Worm (Caenorhabditis elegans) whole organism, late embryonic: ENCODE results near the gene egl-27.

Experiments used
- C08G9.2 ChIP-seq: sonication (generic microtip); optimal IDR thresholded peaks from 2 replicates; lab custom pipeline; 2016; ENCODE audit warnings: mild to moderate bottlenecking, missing genetic modification characterization, moderate library complexity, missing compliant biosample characterization
- C38D4.7 ChIP-seq: fragments of 200-800 bp; sonication (Bioruptor generic); optimal IDR thresholded peaks from 2 replicates; lab custom pipeline; 2018; ENCODE audit warnings: mild to moderate bottlenecking, missing genetic modification characterization, moderate library complexity, missing compliant biosample characterization
- F13H6.1 ChIP-seq: sonication (generic microtip); optimal IDR thresholded peaks from 2 replicates; lab custom pipeline; 2016; ENCODE audit warnings: missing genetic modification characterization, missing compliant biosample characterization
- K02D7.2 ChIP-seq: sonication (generic microtip); optimal IDR thresholded peaks from 2 replicates; lab custom pipeline; 2017; ENCODE audit warnings: mild to moderate bottlenecking, missing genetic modification characterization, missing compliant biosample characterization
- K09A11.1 ChIP-seq: sonication (generic microtip); optimal IDR thresholded peaks from 2 replicates; lab custom pipeline; 2017; ENCODE audit warnings: antibody characterized with exemption, mild to moderate bottlenecking, missing genetic modification characterization, missing compliant biosample characterization; ENCODE audit not compliant: insufficient read depth
- T23F11.4 ChIP-seq: fragments of 200-800 bp; sonication (Bioruptor generic); optimal IDR thresholded peaks from 2 replicates; lab custom pipeline; 2018; ENCODE audit warnings: mild to moderate bottlenecking, missing genetic modification characterization, missing compliant biosample characterization
- ceh-14 ChIP-seq: sonication (generic microtip); optimal IDR thresholded peaks from 2 replicates; lab custom pipeline; 2016; ENCODE audit warnings: missing genotype, missing genetic modification characterization, missing compliant biosample characterization
- ceh-18 ChIP-seq: sonication (generic microtip); optimal IDR thresholded peaks from 2 replicates; lab custom pipeline; 2016; ENCODE audit warnings: missing genetic modification characterization, missing compliant biosample characterization
- ceh-19 ChIP-seq: fragments of 200-800 bp; sonication (Bioruptor generic); optimal IDR thresholded peaks from 2 replicates; lab custom pipeline; 2018; ENCODE audit warnings: mild to moderate bottlenecking, missing genetic modification characterization, missing compliant biosample characterization
- ceh-2 ChIP-seq: sonication (generic microtip); optimal IDR thresholded peaks from 2 replicates; lab custom pipeline; 2016; ENCODE audit warnings: missing genotype, missing genetic modification characterization, missing compliant biosample characterization
- ceh-22 ChIP-seq: sonication (generic microtip); optimal IDR thresholded peaks from 2 replicates; lab custom pipeline; 2017; ENCODE audit warnings: missing biosample characterization, missing genetic modification characterization
- ceh-24 ChIP-seq: sonication (generic microtip); optimal IDR thresholded peaks from 2 replicates; lab custom pipeline; 2016; ENCODE audit warnings: mild to moderate bottlenecking, missing genetic modification characterization, missing compliant biosample characterization
- ceh-30 ChIP-seq: fragments of 150-350 bp; optimal IDR thresholded peaks from 2 replicates; lab custom pipeline; 2014; ENCODE audit warnings: missing biosample characterization, missing genetic modification characterization
- ceh-31 ChIP-seq: sonication (generic microtip); optimal IDR thresholded peaks from 2 replicates; lab custom pipeline; 2016; ENCODE audit warnings: missing genetic modification characterization, missing compliant biosample characterization
- ceh-34 ChIP-seq: sonication (generic microtip); optimal IDR thresholded peaks from 2 replicates; lab custom pipeline; 2016; ENCODE audit warnings: mild to moderate bottlenecking, missing genetic modification characterization, missing compliant biosample characterization
- ceh-45 ChIP-seq: fragments of 200-800 bp; sonication (Bioruptor generic); IDR thresholded peaks from 2 replicates; pipeline ENCODE4 v1.3.6; 2022; ENCODE audit warnings: missing genetic modification reagents, missing genetic modification characterization, missing compliant biosample characterization
- ceh-48 ChIP-seq: sonication (generic microtip); optimal IDR thresholded peaks from 2 replicates; lab custom pipeline; 2016; ENCODE audit warnings: missing genetic modification characterization, inconsistent platforms, missing compliant biosample characterization
- dmd-4 ChIP-seq: sonication (generic microtip); optimal IDR thresholded peaks from 2 replicates; lab custom pipeline; 2016; ENCODE audit warnings: borderline replicate concordance, missing genetic modification characterization, missing compliant biosample characterization
- dve-1 ChIP-seq: sonication (generic microtip); optimal IDR thresholded peaks from 2 replicates; lab custom pipeline; 2017; ENCODE audit warnings: antibody characterized with exemption, mild to moderate bottlenecking, missing genetic modification characterization, missing compliant biosample characterization
- elt-2 ChIP-seq: sonication (generic microtip); optimal IDR thresholded peaks from 2 replicates; lab custom pipeline; 2016; ENCODE audit warnings: missing genetic modification reagents, missing genetic modification characterization, missing compliant biosample characterization
- ets-4 ChIP-seq: sonication (generic microtip); optimal IDR thresholded peaks from 2 replicates; lab custom pipeline; 2016; ENCODE audit warnings: missing genetic modification characterization, missing compliant biosample characterization
- eyg-1 ChIP-seq: sonication (generic microtip); optimal IDR thresholded peaks from 2 replicates; lab custom pipeline; 2016; ENCODE audit warnings: missing genotype, missing genetic modification characterization, missing compliant biosample characterization
- fax-1 ChIP-seq: sonication (generic microtip); optimal IDR thresholded peaks from 2 replicates; lab custom pipeline; 2016; ENCODE audit warnings: missing genotype, missing genetic modification characterization, missing compliant biosample characterization
- fkh-6 ChIP-seq: sonication (generic microtip); optimal IDR thresholded peaks from 2 replicates; lab custom pipeline; 2016; ENCODE audit warnings: missing genetic modification characterization, missing compliant biosample characterization
- hlh-13 ChIP-seq: fragments of 200-800 bp; sonication (Bioruptor generic); optimal IDR thresholded peaks from 2 replicates; lab custom pipeline; 2018; ENCODE audit warnings: mild to moderate bottlenecking, missing genetic modification characterization, missing compliant biosample characterization
- hlh-15 ChIP-seq: sonication (generic microtip); optimal IDR thresholded peaks from 2 replicates; lab custom pipeline; 2016; ENCODE audit warnings: missing genetic modification characterization, missing compliant biosample characterization
- hlh-6 ChIP-seq: sonication (generic microtip); optimal IDR thresholded peaks from 2 replicates; lab custom pipeline; 2016; ENCODE audit warnings: missing genotype, missing genetic modification characterization, missing compliant biosample characterization
- hlh-8 ChIP-seq: sonication (generic microtip); optimal IDR thresholded peaks from 2 replicates; lab custom pipeline; 2016; ENCODE audit warnings: missing genotype, missing genetic modification characterization, missing compliant biosample characterization
- lim-6 ChIP-seq: sonication (generic microtip); optimal IDR thresholded peaks from 2 replicates; lab custom pipeline; 2016; ENCODE audit warnings: missing genetic modification characterization, missing compliant biosample characterization
- lin-11 ChIP-seq: fragments of 200-800 bp; sonication (Bioruptor generic); optimal IDR thresholded peaks from 2 replicates; lab custom pipeline; 2018; ENCODE audit warnings: mild to moderate bottlenecking, missing genetic modification characterization, missing compliant biosample characterization
- madf-2 ChIP-seq: sonication (generic microtip); optimal IDR thresholded peaks from 2 replicates; lab custom pipeline; 2017; ENCODE audit warnings: missing genetic modification characterization, missing compliant biosample characterization
- mec-3 ChIP-seq: sonication (generic microtip); optimal IDR thresholded peaks from 2 replicates; lab custom pipeline; 2016; ENCODE audit warnings: borderline replicate concordance, missing genetic modification characterization, missing compliant biosample characterization
- nfya-1 ChIP-seq: sonication (generic microtip); optimal IDR thresholded peaks from 2 replicates; lab custom pipeline; 2017; ENCODE audit warnings: missing genetic modification characterization, mild to moderate bottlenecking, missing compliant biosample characterization, antibody characterized with exemption, moderate library complexity
- nhr-232 ChIP-seq: sonication (generic microtip); optimal IDR thresholded peaks from 2 replicates; lab custom pipeline; 2016; ENCODE audit warnings: missing genetic modification characterization, missing compliant biosample characterization
- odd-2 ChIP-seq: sonication (generic microtip); optimal IDR thresholded peaks from 2 replicates; lab custom pipeline; 2017; ENCODE audit warnings: antibody characterized with exemption, mild to moderate bottlenecking, missing genetic modification characterization, missing compliant biosample characterization
- pat-9 ChIP-seq: fragments of 200-800 bp; sonication (Bioruptor generic); optimal IDR thresholded peaks from 2 replicates; lab custom pipeline; 2018; ENCODE audit warnings: mild to moderate bottlenecking, missing genetic modification characterization, moderate library complexity, missing compliant biosample characterization
- pax-1 ChIP-seq: fragments of 150-350 bp; optimal IDR thresholded peaks from 2 replicates; lab custom pipeline; 2014; ENCODE audit warnings: missing biosample characterization, missing genetic modification characterization
- pha-2 ChIP-seq: sonication (generic microtip); optimal IDR thresholded peaks from 2 replicates; lab custom pipeline; 2017; ENCODE audit warnings: mild to moderate bottlenecking, missing genetic modification characterization, missing compliant biosample characterization
- pqm-1 ChIP-seq: sonication (generic microtip); optimal IDR thresholded peaks from 2 replicates; lab custom pipeline; 2016; ENCODE audit warnings: missing genetic modification characterization, missing compliant biosample characterization
- pros-1 ChIP-seq: fragments of 150-350 bp; optimal IDR thresholded peaks from 2 replicates; lab custom pipeline; 2014; ENCODE audit warnings: missing biosample characterization, missing genetic modification reagents, missing genetic modification characterization
- ref-2 ChIP-seq: sonication (generic microtip); optimal IDR thresholded peaks from 2 replicates; lab custom pipeline; 2016; ENCODE audit warnings: missing genetic modification characterization, missing compliant biosample characterization
- rnt-1 ChIP-seq: sonication (generic microtip); optimal IDR thresholded peaks from 2 replicates; lab custom pipeline; 2016; ENCODE audit warnings: missing genetic modification characterization, missing compliant biosample characterization
- sox-4 ChIP-seq: sonication (generic microtip); optimal IDR thresholded peaks from 2 replicates; lab custom pipeline; 2017; ENCODE audit warnings: mild to moderate bottlenecking, missing genetic modification characterization, inconsistent platforms, missing compliant biosample characterization
- tbx-2 ChIP-seq: sonication (generic microtip); optimal IDR thresholded peaks from 2 replicates; lab custom pipeline; 2016; ENCODE audit warnings: missing genetic modification characterization, missing compliant biosample characterization
- tbx-7 ChIP-seq: sonication (generic microtip); optimal IDR thresholded peaks from 2 replicates; lab custom pipeline; 2016; ENCODE audit warnings: missing genotype, missing genetic modification characterization, missing compliant biosample characterization
- unc-3 ChIP-seq, 2 experiments: fragments of 200-800 bp in 1 of 2; sonication (Bioruptor generic) in 1 of 2; sonication (generic microtip) in 1 of 2; conservative IDR thresholded peaks in 1 of 2; optimal IDR thresholded peaks in 1 of 2; 2 replicates each; pipeline versions ENCODE4 v1.3.6 to Lab custom; 2016 to 2022; ENCODE audit warnings: missing compliant biosample characterization in 2 of 2, missing genetic modification characterization in 2 of 2, missing genetic modification reagents in 1 of 2
- unc-42 ChIP-seq: sonication (generic microtip); optimal IDR thresholded peaks from 2 replicates; lab custom pipeline; 2016; ENCODE audit warnings: missing genotype, missing genetic modification characterization, missing compliant biosample characterization
- unc-86 ChIP-seq: sonication (generic microtip); optimal IDR thresholded peaks from 2 replicates; lab custom pipeline; 2016; ENCODE audit warnings: missing genetic modification characterization, missing compliant biosample characterization
- zip-5 ChIP-seq: sonication (generic microtip); optimal IDR thresholded peaks from 2 replicates; lab custom pipeline; 2016; ENCODE audit warnings: missing genetic modification characterization, missing compliant biosample characterization
- ztf-16 ChIP-seq: sonication (generic microtip); optimal IDR thresholded peaks from 2 replicates; lab custom pipeline; 2017; ENCODE audit warnings: missing genetic modification characterization, missing compliant biosample characterization

Gene egl-27

ce11 chrII:6851938-6852337 is 17.1 kb downstream of the egl-27 start, which contains the start of gene C04A2.15:
Gene C04A2.15, plus strand, starts transcription at chrII:6852236.
- TF ChIP-seq ceh-22 (no peak), ceh-2 (no peak), ceh-18 (no peak), ztf-16 (no peak), nfya-1 (tag; lab: Kevin White, UChicago) (no peak), hlh-13 (GFP tag; lab: Kevin White, UChicago) (no peak), madf-2 (tag; lab: Kevin White, UChicago) (no peak), ceh-19 (GFP tag; lab: Kevin White, UChicago) (no peak)

- no peak for TF ChIP-seq pax-1 (tag; lab: Kevin White, UChicago)
- peak; percentile 76 for TF ChIP-seq madf-2 (tag; lab: Kevin White, UChicago)
- TF ChIP-seq rnt-1 = peak; percentile 65
- peak; percentile 78 for TF ChIP-seq C38D4.7 (GFP tag; lab: Kevin White, UChicago)
- TF ChIP-seq F13H6.1 (tag; lab: Kevin White, UChicago) = peak; percentile 69
- peak; percentile 49 for TF ChIP-seq odd-2 (tag; lab: Kevin White, UChicago)
- TF ChIP-seq unc-42 = peak; percentile 41
- no peak for TF ChIP-seq ceh-30 (tag; lab: Kevin White, UChicago)
- TF ChIP-seq nfya-1 (tag; lab: Kevin White, UChicago) = peak; percentile 64
- TF ChIP-seq unc-86 (tag; lab: Kevin White, UChicago) = peak; percentile 81
- TF ChIP-seq ceh-18 = peak; percentile 72
- TF ChIP-seq eyg-1 = peak; percentile 77
- TF ChIP-seq ceh-34 = peak; percentile 75
- TF ChIP-seq pat-9 (tag; lab: Kevin White, UChicago) = peak; percentile 83
- peak; percentile 78 for TF ChIP-seq nhr-232 (tag; lab: Kevin White, UChicago)
- peak; percentile 37 for TF ChIP-seq lim-6 (tag; lab: Kevin White, UChicago)
- TF ChIP-seq elt-2 = peak; percentile 92
- TF ChIP-seq ceh-24 (tag; lab: Kevin White, UChicago) = peak; percentile 29
- TF ChIP-seq pqm-1 (tag; lab: Kevin White, UChicago) = no peak
- TF ChIP-seq fkh-6 (tag; lab: Kevin White, UChicago) = peak; percentile 80
- TF ChIP-seq ceh-19 (GFP tag; lab: Kevin White, UChicago) = peak; percentile 89
- peak; percentile 74 for TF ChIP-seq ceh-45 (GFP tag; lab: Robert Waterston, UW)
- TF ChIP-seq unc-3 (GFP tag; conservative IDR thresholded peaks at IDR 0.05; lab: Robert Waterston, UW) = peak; percentile 75
- peak; percentile 62 for TF ChIP-seq unc-3 (tag; optimal IDR thresholded peaks at IDR 0.05; lab: Kevin White, UChicago)
- TF ChIP-seq hlh-8 (tag; lab: Kevin White, UChicago) = peak; percentile 83
- peak; percentile 83 for TF ChIP-seq tbx-2
- TF ChIP-seq K09A11.1 = peak; percentile 50
- TF ChIP-seq ceh-31 (tag; lab: Kevin White, UChicago) = peak; percentile 73
- peak; percentile 62 for TF ChIP-seq tbx-7 (tag; lab: Kevin White, UChicago)
- peak; percentile 72 for TF ChIP-seq hlh-15 (tag; lab: Kevin White, UChicago)
- TF ChIP-seq C08G9.2 (tag; lab: Kevin White, UChicago) = peak; percentile 66
- peak; percentile 50 for TF ChIP-seq K02D7.2 (tag; lab: Kevin White, UChicago)
- peak; percentile 81 for TF ChIP-seq pha-2 (tag; lab: Kevin White, UChicago)
- peak; percentile 60 for TF ChIP-seq ceh-48 (tag; lab: Kevin White, UChicago)
- no peak for TF ChIP-seq ceh-22
- TF ChIP-seq mec-3 (tag; lab: Kevin White, UChicago) = no peak
- peak; percentile 76 for TF ChIP-seq sox-4 (tag; lab: Kevin White, UChicago)
- peak; percentile 84 for TF ChIP-seq ref-2
- peak; percentile 39 for TF ChIP-seq ceh-14
- peak; percentile 5 for TF ChIP-seq pros-1 (tag; lab: Kevin White, UChicago)
- TF ChIP-seq hlh-6 = peak; percentile 79
- TF ChIP-seq lin-11 (tag; lab: Kevin White, UChicago) = peak; percentile 78
- peak; percentile 64 for TF ChIP-seq dve-1 (tag; lab: Kevin White, UChicago)
- peak; percentile 68 for TF ChIP-seq fax-1
- peak; percentile 4 for TF ChIP-seq ets-4 (tag; lab: Kevin White, UChicago)
- TF ChIP-seq dmd-4 = peak; percentile 76
- peak; percentile 35 for TF ChIP-seq zip-5 (tag; lab: Kevin White, UChicago)
- peak; percentile 84 for TF ChIP-seq T23F11.4
Measured at ce11 chrII:6853059-6853466, 18.3 kb downstream of the egl-27 start.
